Worm (Caenorhabditis elegans) whole organism, midembryonic: ENCODE data around the gene ZK632.4.

ENCODE experiments used
- T22C8.4 ChIP-seq: fragments of 200-800 bp; sonication (Bioruptor generic); IDR thresholded peaks from 2 replicates; pipeline ENCODE4 v1.3.6; 2022; ENCODE audit warnings: missing genetic modification characterization, missing compliant biosample characterization
- cog-1 ChIP-seq: sonication (generic microtip); optimal IDR thresholded peaks from 2 replicates; lab custom pipeline; 2016; ENCODE audit warnings: missing genetic modification characterization, missing compliant biosample characterization
- flt-1 ChIP-seq: fragments of 200-800 bp; sonication (Bioruptor generic); IDR thresholded peaks from 2 replicates; pipeline ENCODE4 v1.3.6; 2022; ENCODE audit warnings: missing genetic modification characterization, missing compliant biosample characterization
- klf-2 ChIP-seq: fragments of 200-800 bp; sonication (Bioruptor generic); conservative IDR thresholded peaks from 2 replicates; pipeline ENCODE4 v1.3.6; 2022; ENCODE audit warnings: missing genetic modification reagents, missing genetic modification characterization, missing compliant biosample characterization
- med-1 ChIP-seq: sonication (generic microtip); optimal IDR thresholded peaks from 2 replicates; lab custom pipeline; 2017; ENCODE audit warnings: missing genetic modification characterization, mild to moderate bottlenecking, missing compliant biosample characterization, antibody characterized with exemption, missing genetic modification reagents; ENCODE audit not compliant: insufficient read depth
- ref-1 ChIP-seq: fragments of 200-800 bp; sonication (Bioruptor generic); conservative IDR thresholded peaks from 2 replicates; pipeline ENCODE4 v1.3.6; 2022; ENCODE audit warnings: missing genetic modification reagents, missing genetic modification characterization, missing compliant biosample characterization
- tab-1 ChIP-seq: fragments of 200-800 bp; sonication (Bioruptor generic); IDR thresholded peaks from 2 replicates; pipeline ENCODE4 v1.3.6; 2022; ENCODE audit warnings: missing genetic modification characterization, missing compliant biosample characterization
- ztf-23 ChIP-seq: fragments of 200-800 bp; sonication (Bioruptor generic); IDR thresholded peaks from 2 replicates; pipeline ENCODE4 v1.3.6; 2022; ENCODE audit warnings: missing genetic modification reagents, missing genetic modification characterization, missing compliant biosample characterization
- ztf-29 ChIP-seq: fragments of 200-800 bp; sonication (Bioruptor generic); IDR thresholded peaks from 2 replicates; pipeline ENCODE4 v1.3.6; 2022; ENCODE audit warnings: missing genetic modification reagents, missing genetic modification characterization, missing compliant biosample characterization

DNA sequence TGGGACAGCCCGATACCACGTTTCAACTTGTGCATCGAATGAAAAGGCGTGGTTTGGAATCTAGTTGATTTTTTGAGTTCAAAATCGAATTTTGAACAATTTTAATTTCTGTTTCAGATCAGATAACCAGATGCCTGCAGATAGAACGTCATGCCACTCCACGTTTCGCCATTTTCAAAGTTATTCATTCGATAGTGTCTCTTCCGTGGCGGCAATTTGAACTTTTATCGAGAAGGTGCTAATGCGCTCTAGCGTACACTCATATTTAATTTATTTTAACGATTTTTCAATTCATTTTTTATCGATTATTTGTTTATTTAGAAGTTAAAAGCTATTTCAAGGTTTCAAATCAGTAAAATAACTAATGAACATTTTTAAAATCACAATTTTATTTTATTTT lies 31.3 kb downstream of the ZK632.4 start:
- TF ChIP-seq ztf-23 (GFP tag; lab: Robert Waterston, UW) (no peak), cog-1 (tag; lab: Kevin White, UChicago) (no peak), tab-1 (GFP tag; lab: Robert Waterston, UW) (no peak), flt-1 (no peak), T22C8.4 (no peak), ztf-29 (GFP tag; lab: Robert Waterston, UW) (no peak), ref-1 (GFP tag; lab: Robert Waterston, UW) (no peak), klf-2 (GFP tag; lab: Robert Waterston, UW) (no peak), med-1 (GFP tag; lab: Kevin White, UChicago) (no peak)
